Fruit fly (Drosophila melanogaster) whole organism, prepupa: ENCODE measurements around the gene CG32299.

Experiments used
- CG11294 ChIP-seq: fragments of 200-800 bp; sonication (Bioruptor generic); IDR thresholded peaks from 2 replicates; pipeline ENCODE4 v1.3.6; 2022; ENCODE audit warnings: missing biosample characterization, missing genetic modification characterization
- CG11762 ChIP-seq: fragments of 200-800 bp; sonication (Bioruptor generic); optimal IDR thresholded peaks from 3 replicates; lab custom pipeline; 2016; ENCODE audit warnings: missing biosample characterization, missing genetic modification characterization; ENCODE audit not compliant: insufficient read depth
- CG1621 ChIP-seq: fragments of 200-800 bp; sonication (Bioruptor generic); optimal IDR thresholded peaks from 3 replicates; lab custom pipeline; 2018; ENCODE audit warnings: missing biosample characterization, mild to moderate bottlenecking, missing genetic modification characterization
- CG16779 ChIP-seq: fragments of 200-800 bp; sonication (Bioruptor generic); optimal IDR thresholded peaks from 3 replicates; lab custom pipeline; 2017; ENCODE audit warnings: missing biosample characterization, mild to moderate bottlenecking, missing genetic modification characterization
- CG32006 ChIP-seq: fragments of 200-800 bp; sonication (Bioruptor generic); optimal IDR thresholded peaks from 3 replicates; lab custom pipeline; 2017; ENCODE audit warnings: missing biosample characterization, mild to moderate bottlenecking, missing genetic modification characterization
- CG34406 ChIP-seq: fragments of 200-800 bp; sonication (Bioruptor generic); optimal IDR thresholded peaks from 3 replicates; lab custom pipeline; 2016; ENCODE audit warnings: missing biosample characterization, missing genetic modification characterization
- CG3919 ChIP-seq: fragments of 200-800 bp; sonication (Bioruptor generic); optimal IDR thresholded peaks from 3 replicates; lab custom pipeline; 2016; ENCODE audit warnings: missing biosample characterization, missing genetic modification characterization
- CG6163 ChIP-seq: fragments of 200-800 bp; sonication (Bioruptor generic); IDR thresholded peaks from 3 replicates; pipeline ENCODE4 v1.3.6; 2022; ENCODE audit warnings: missing biosample characterization, missing genetic modification characterization
- CG6276 ChIP-seq: fragments of 200-800 bp; sonication (Bioruptor generic); optimal IDR thresholded peaks from 2 replicates; lab custom pipeline; 2017; ENCODE audit warnings: missing biosample characterization, mild to moderate bottlenecking, missing genetic modification characterization
- CG6808 ChIP-seq: fragments of 200-800 bp; sonication (Bioruptor generic); optimal IDR thresholded peaks from 3 replicates; lab custom pipeline; 2017; ENCODE audit warnings: missing biosample characterization, missing genetic modification characterization, mild to moderate bottlenecking, moderate library complexity, missing genetic modification reagents
- CG6854 ChIP-seq: fragments of 200-800 bp; sonication (Bioruptor generic); optimal IDR thresholded peaks from 2 replicates; lab custom pipeline; 2017; ENCODE audit warnings: missing biosample characterization, mild to moderate bottlenecking, missing genetic modification characterization
- CG7368 ChIP-seq: fragments of 200-800 bp; sonication (Bioruptor generic); optimal IDR thresholded peaks from 3 replicates; lab custom pipeline; 2016; ENCODE audit warnings: missing biosample characterization, missing genetic modification characterization
- CG8119 ChIP-seq: fragments of 200-800 bp; sonication (Bioruptor generic); IDR thresholded peaks from 3 replicates; pipeline ENCODE4 v1.3.6; 2022; ENCODE audit warnings: missing biosample characterization, missing genetic modification characterization
- CG8319 ChIP-seq: fragments of 200-800 bp; sonication (Bioruptor generic); optimal IDR thresholded peaks from 3 replicates; lab custom pipeline; 2016; ENCODE audit warnings: missing biosample characterization, missing genetic modification characterization
- CG9139 ChIP-seq: fragments of 200-800 bp; sonication (Bioruptor generic); optimal IDR thresholded peaks from 3 replicates; lab custom pipeline; 2017; ENCODE audit warnings: missing biosample characterization, mild to moderate bottlenecking, missing genetic modification characterization
- Eip75B ChIP-seq: fragments of 200-800 bp; sonication (Bioruptor generic); optimal IDR thresholded peaks from 3 replicates; lab custom pipeline; 2016; ENCODE audit warnings: missing biosample characterization, missing genetic modification characterization
- Eip78C ChIP-seq: fragments of 200-800 bp; sonication (Bioruptor generic); peaks from one replicate; lab custom pipeline; 2016; ENCODE audit warnings: missing biosample characterization, missing genetic modification characterization
- Ets96B ChIP-seq: fragments of 200-800 bp; optimal IDR thresholded peaks from 2 replicates; lab custom pipeline; 2019; ENCODE audit warnings: missing biosample characterization, mild to moderate bottlenecking, missing genetic modification characterization, moderate library complexity
- Lpt ChIP-seq: fragments of 200-800 bp; sonication (Bioruptor generic); optimal IDR thresholded peaks from 3 replicates; lab custom pipeline; 2016; ENCODE audit warnings: missing biosample characterization, missing genetic modification characterization
- Met ChIP-seq: fragments of 200-800 bp; sonication (Bioruptor generic); optimal IDR thresholded peaks from 3 replicates; lab custom pipeline; 2016; ENCODE audit warnings: missing biosample characterization, missing genetic modification characterization
- OdsH ChIP-seq: fragments of 200-800 bp; sonication (Bioruptor generic); optimal IDR thresholded peaks from 3 replicates; lab custom pipeline; 2016; ENCODE audit warnings: missing biosample characterization, missing genetic modification characterization
- Smox ChIP-seq: fragments of 200-800 bp; sonication (Bioruptor generic); optimal IDR thresholded peaks from 3 replicates; lab custom pipeline; 2016; ENCODE audit warnings: missing biosample characterization, missing genetic modification characterization
- Sox102F ChIP-seq: fragments of 200-800 bp; sonication (Bioruptor generic); optimal IDR thresholded peaks from 2 replicates; lab custom pipeline; 2016; ENCODE audit warnings: missing biosample characterization, mild to moderate bottlenecking, missing genetic modification characterization
- achi ChIP-seq: fragments of 200-800 bp; sonication (Bioruptor generic); optimal IDR thresholded peaks from 3 replicates; lab custom pipeline; 2016; ENCODE audit warnings: missing biosample characterization, missing genetic modification characterization
- dsx ChIP-seq: fragments of 200-800 bp; optimal IDR thresholded peaks from 3 replicates; lab custom pipeline; 2019; ENCODE audit warnings: missing biosample characterization, mild to moderate bottlenecking, missing genetic modification characterization, moderate library complexity; ENCODE audit not compliant: poor library complexity, severe bottlenecking
- eg ChIP-seq: fragments of 200-800 bp; sonication (Bioruptor generic); IDR thresholded peaks from 3 replicates; pipeline ENCODE4 v1.3.6; 2022; ENCODE audit warnings: missing biosample characterization, missing genetic modification characterization
- fd59A ChIP-seq: fragments of 200-800 bp; sonication (Bioruptor generic); optimal IDR thresholded peaks from 2 replicates; lab custom pipeline; 2017; ENCODE audit warnings: missing biosample characterization, mild to moderate bottlenecking, missing genetic modification characterization, missing genetic modification reagents
- fd85E ChIP-seq: fragments of 200-800 bp; sonication (Bioruptor generic); optimal IDR thresholded peaks from 3 replicates; lab custom pipeline; 2016; ENCODE audit warnings: missing biosample characterization, missing genetic modification characterization
- fkh ChIP-seq: fragments of 200-800 bp; sonication (Bioruptor generic); optimal IDR thresholded peaks from 3 replicates; lab custom pipeline; 2017; ENCODE audit warnings: missing biosample characterization, mild to moderate bottlenecking, missing genetic modification characterization, moderate library complexity
- lz ChIP-seq: fragments of 200-800 bp; sonication (Bioruptor generic); optimal IDR thresholded peaks from 3 replicates; lab custom pipeline; 2016; ENCODE audit warnings: missing biosample characterization, missing genetic modification characterization
- net ChIP-seq: fragments of 200-800 bp; sonication (Bioruptor generic); optimal IDR thresholded peaks from 3 replicates; lab custom pipeline; 2016; ENCODE audit warnings: missing biosample characterization, missing genetic modification characterization
- salr ChIP-seq, 2 experiments: fragments of 200-800 bp; sonication (Bioruptor generic); optimal IDR thresholded peaks; 3 replicates each; lab custom pipeline; 2016 to 2018; ENCODE audit warnings: missing biosample characterization in 2 of 2, missing genetic modification characterization in 2 of 2, mild to moderate bottlenecking in 1 of 2
- vri ChIP-seq: fragments of 200-800 bp; sonication (Bioruptor generic); optimal IDR thresholded peaks from 3 replicates; lab custom pipeline; 2016; ENCODE audit warnings: missing biosample characterization, mild to moderate bottlenecking, missing genetic modification characterization

Gene CG32299

DNA sequence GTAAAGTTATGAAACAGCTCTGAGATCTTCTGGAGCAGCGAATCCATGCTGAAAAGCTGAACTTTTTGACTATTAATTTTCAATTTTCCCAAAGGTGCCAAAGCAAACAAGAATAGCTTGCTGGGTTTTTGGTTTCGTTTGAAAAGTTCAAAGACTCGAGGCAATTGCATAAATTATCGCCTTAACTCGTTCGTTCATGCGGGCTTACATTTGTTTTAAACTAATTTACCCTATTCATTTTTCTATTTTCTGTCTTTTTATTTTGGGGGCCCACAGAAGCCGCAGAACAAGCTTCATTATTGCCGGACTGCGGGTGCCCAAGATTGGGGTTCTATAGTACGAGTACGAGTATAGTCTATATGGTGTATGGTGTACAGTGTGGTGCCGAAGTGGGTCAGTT, at the start of gene CG32299, which contains the start of gene CG32298:
TSS of gene CG32299 (minus strand) at position 101 of the 400 bp plus-strand sequence.
TSS of gene CG32298 (minus strand) at position 101 of the 400 bp plus-strand sequence.
- no peak for TF ChIP-seq CG11294 (GFP tag; lab: Robert Waterston, UW)
- no peak for TF ChIP-seq achi (GFP tag; lab: Kevin White, UChicago)
- TF ChIP-seq CG9139 = no peak
- TF ChIP-seq CG32006 (GFP tag; lab: Kevin White, UChicago) = no peak
- TF ChIP-seq Eip78C (GFP tag; lab: Kevin White, UChicago) = no peak
- TF ChIP-seq Sox102F (GFP tag; lab: Kevin White, UChicago) = no peak
- no peak for TF ChIP-seq lz
- TF ChIP-seq CG8319 (GFP tag; lab: Kevin White, UChicago) = no peak
- TF ChIP-seq salr (GFP tag; optimal IDR thresholded peaks at IDR 0.05; lab: Kevin White, UChicago) = no peak
- TF ChIP-seq CG34406 (GFP tag; lab: Kevin White, UChicago) = no peak
- TF ChIP-seq Met = no peak
- TF ChIP-seq, all 60 proteins: peak for 0

DNA sequence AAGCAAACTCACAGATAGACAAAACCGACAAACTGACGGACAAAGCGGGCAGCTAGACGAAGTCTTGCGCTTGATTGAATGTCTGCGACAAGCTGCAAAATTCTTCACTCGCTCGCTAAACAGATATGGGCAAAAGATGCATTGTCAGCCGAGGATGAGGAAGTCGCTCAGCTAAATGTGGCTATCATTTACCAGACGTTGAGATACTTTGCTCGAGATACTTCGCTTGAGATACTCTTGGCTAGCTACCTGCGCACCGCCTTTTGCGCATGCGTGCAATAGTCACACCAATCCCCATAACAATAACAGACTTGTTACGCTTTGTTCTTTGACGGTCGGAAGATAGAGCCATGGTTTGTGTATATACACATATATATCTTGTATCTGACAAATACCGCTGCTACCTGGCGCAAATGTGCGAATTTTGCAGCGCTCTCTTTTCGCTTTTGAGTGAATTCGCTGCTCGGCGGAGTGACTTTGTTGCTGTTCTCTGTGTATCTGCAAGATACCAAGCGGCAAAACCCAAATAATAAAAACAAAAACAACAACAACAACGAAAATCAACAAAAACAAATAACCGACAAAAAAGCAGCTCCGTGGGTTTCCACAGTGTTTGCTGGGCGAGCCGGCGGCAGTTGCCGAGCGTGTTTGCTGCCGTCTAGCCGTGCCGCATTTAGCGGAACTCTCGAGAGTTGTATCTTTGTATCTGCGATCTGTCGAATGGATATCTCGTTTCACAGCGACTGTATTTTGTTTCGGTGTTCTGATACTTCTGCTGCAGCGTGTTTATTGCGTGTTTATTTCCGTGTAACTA, 48.0 kb upstream of the CG32299 start:
- peak; percentile 1 for TF ChIP-seq CG16779 (tag; lab: Kevin White, UChicago)
- TF ChIP-seq Lpt (GFP tag; lab: Kevin White, UChicago) = no peak
- peak; percentile 31 for TF ChIP-seq CG6808 (GFP tag; lab: Kevin White, UChicago)
- TF ChIP-seq CG8119 (GFP tag; lab: Robert Waterston, UW) = peak; percentile 49; the same call in 1 of the 3 replicates
- TF ChIP-seq CG1621 (tag; lab: Kevin White, UChicago) = peak; percentile 6
- TF ChIP-seq Eip78C (GFP tag; lab: Kevin White, UChicago) = peak; percentile 72
- peak; percentile 83 for TF ChIP-seq dsx (GFP tag; lab: Kevin White, UChicago)
- peak; percentile 7 for TF ChIP-seq CG3919 (GFP tag; lab: Kevin White, UChicago)
- no peak for TF ChIP-seq fd59A (GFP tag; lab: Kevin White, UChicago)
- TF ChIP-seq CG6276 (GFP tag; lab: Kevin White, UChicago) = peak; percentile 47
- peak; percentile 91 for TF ChIP-seq fkh (GFP tag; lab: Kevin White, UChicago)
- peak; percentile 29 for TF ChIP-seq vri (GFP tag; lab: Kevin White, UChicago)
- TF ChIP-seq CG6163 (GFP tag; lab: Robert Waterston, UW) = peak; percentile 51; the same call in 1 of the 3 replicates
- TF ChIP-seq eg (GFP tag; lab: Robert Waterston, UW) = peak; percentile 55; the same call in 2 of the 3 replicates
- TF ChIP-seq OdsH = no peak
- TF ChIP-seq net = peak; percentile 21
- no peak for TF ChIP-seq Ets96B (tag; lab: Kevin White, UChicago)
- peak; percentile 79 for TF ChIP-seq CG6854
- no peak for TF ChIP-seq CG11762 (GFP tag; lab: Kevin White, UChicago)
- TF ChIP-seq, all 60 proteins: peak for 14

DNA sequence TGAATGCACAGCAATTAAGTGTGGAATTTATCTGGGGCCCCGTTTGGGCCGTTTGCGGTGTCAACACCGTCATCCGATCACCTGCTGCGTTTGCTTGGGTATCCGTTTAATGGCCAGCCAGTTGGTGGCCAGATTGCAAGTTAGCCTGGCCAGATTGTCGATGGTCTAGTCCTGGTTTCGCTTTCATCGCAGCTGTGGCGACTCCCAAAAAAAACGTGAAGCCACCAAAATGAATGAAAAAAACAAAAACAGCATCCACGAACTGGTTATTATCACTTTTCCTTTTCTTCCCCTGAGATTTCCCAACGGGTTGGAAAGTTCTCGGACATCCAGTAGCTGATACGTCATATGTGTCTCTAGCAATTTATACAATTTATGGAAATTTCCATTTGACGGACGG, 46.8 kb upstream of the CG32299 start:
- TF ChIP-seq Sox102F (GFP tag; lab: Kevin White, UChicago) = no peak
- TF ChIP-seq salr (GFP tag; optimal IDR thresholded peaks at IDR 0.05; lab: Kevin White, UChicago) = no peak
- TF ChIP-seq Eip75B (GFP tag; lab: Kevin White, UChicago) = no peak
- no peak for TF ChIP-seq CG6163 (GFP tag; lab: Robert Waterston, UW)
- TF ChIP-seq Smox (GFP tag; lab: Kevin White, UChicago) = no peak
- TF ChIP-seq fd85E = no peak
- TF ChIP-seq CG7368 (GFP tag; lab: Kevin White, UChicago) = no peak
- no peak for TF ChIP-seq achi (GFP tag; lab: Kevin White, UChicago)
- TF ChIP-seq lz = no peak
